Fruit fly (Drosophila melanogaster) whole organism, wandering third instar larva: ENCODE results near the gene CG13077.

Experiments used
- Abd-B ChIP-seq: fragments of >200 bp; optimal IDR thresholded peaks from 2 replicates; lab custom pipeline; 2017; ENCODE audit warnings: missing biosample characterization, missing genetic modification characterization
- CG32264 ChIP-seq: fragments of 200-800 bp; sonication (Bioruptor generic); optimal IDR thresholded peaks from 2 replicates; lab custom pipeline; 2016; ENCODE audit warnings: missing biosample characterization, missing genetic modification characterization
- CG9705 ChIP-seq: fragments of 200-800 bp; sonication (Bioruptor generic); optimal IDR thresholded peaks from 2 replicates; lab custom pipeline; 2018; ENCODE audit warnings: missing biosample characterization, mild to moderate bottlenecking, missing genetic modification characterization
- CrebA ChIP-seq: fragments of 200-800 bp; sonication (Bioruptor generic); optimal IDR thresholded peaks from 2 replicates; lab custom pipeline; 2016; ENCODE audit warnings: missing biosample characterization, mild to moderate bottlenecking, missing genetic modification characterization, borderline replicate concordance
- Dif ChIP-seq: fragments of 200-275, 200-300 bp; sonication (Bioruptor generic); optimal IDR thresholded peaks from 2 replicates; lab custom pipeline; 2018; ENCODE audit warnings: missing biosample characterization, missing genetic modification characterization; ENCODE audit not compliant: partially characterized antibody
- GATAd ChIP-seq: sonication (Bioruptor generic); optimal IDR thresholded peaks from 2 replicates; lab custom pipeline; 2016; ENCODE audit warnings: missing biosample characterization, missing genetic modification characterization
- HLH106 ChIP-seq: fragments of 200-800 bp; optimal IDR thresholded peaks from 3 replicates; lab custom pipeline; 2019; ENCODE audit warnings: missing biosample characterization, mild to moderate bottlenecking, missing genetic modification characterization, moderate library complexity
- Hnf4 ChIP-seq: fragments of 200-800 bp; sonication (Bioruptor generic); optimal IDR thresholded peaks from 2 replicates; lab custom pipeline; 2016; ENCODE audit warnings: missing biosample characterization, mild to moderate bottlenecking, missing genetic modification characterization
- Hr78 ChIP-seq: fragments of >200 bp; optimal IDR thresholded peaks from 2 replicates; lab custom pipeline; 2017; ENCODE audit warnings: missing biosample characterization, missing genetic modification characterization
- Hr83 ChIP-seq: fragments of 200-300 bp; sonication (Bioruptor generic); optimal IDR thresholded peaks from 2 replicates; lab custom pipeline; 2016; ENCODE audit warnings: missing biosample characterization, mild to moderate bottlenecking, missing genetic modification characterization, moderate library complexity; ENCODE audit not compliant: poor library complexity, severe bottlenecking
- Jra ChIP-seq: sonication (Bioruptor generic); optimal IDR thresholded peaks from 2 replicates; lab custom pipeline; 2016; ENCODE audit warnings: missing biosample characterization, missing genetic modification characterization
- Mio ChIP-seq: sonication (Bioruptor generic); optimal IDR thresholded peaks from 2 replicates; lab custom pipeline; 2016; ENCODE audit warnings: missing biosample characterization, missing genetic modification characterization
- Myc ChIP-seq: fragments of >200 bp; optimal IDR thresholded peaks from 2 replicates; lab custom pipeline; 2017
- N ChIP-seq: fragments of >200 bp; optimal IDR thresholded peaks from 2 replicates; lab custom pipeline; 2018; ENCODE audit warnings: missing biosample characterization, missing external identifiers, missing genetic modification characterization
- OdsH ChIP-seq: fragments of 200-800 bp; sonication (Bioruptor generic); optimal IDR thresholded peaks from 2 replicates; lab custom pipeline; 2016; ENCODE audit warnings: missing biosample characterization, mild to moderate bottlenecking, missing genetic modification characterization
- Rel ChIP-seq, 2 experiments: fragments of 200-800 bp; sonication (Bioruptor generic) in 1 of 2; optimal IDR thresholded peaks; 2 replicates in 1 of 2; 3 replicates in 1 of 2; lab custom pipeline; 2016 to 2019; ENCODE audit warnings: mild to moderate bottlenecking in 2 of 2, missing biosample characterization in 2 of 2, missing genetic modification characterization in 2 of 2, moderate library complexity in 1 of 2
- Sp1 ChIP-seq: fragments of 200-800 bp; sonication (Bioruptor generic); optimal IDR thresholded peaks from 3 replicates; lab custom pipeline; 2019; ENCODE audit warnings: missing biosample characterization, mild to moderate bottlenecking, missing genetic modification characterization, moderate library complexity
- br ChIP-seq: fragments of 200-800 bp; sonication (Bioruptor generic); optimal IDR thresholded peaks from 2 replicates; lab custom pipeline; 2016; ENCODE audit warnings: missing biosample characterization, missing genetic modification characterization
- brk ChIP-seq: fragments of 200-800 bp; sonication (Bioruptor generic); optimal IDR thresholded peaks from 2 replicates; lab custom pipeline; 2016; ENCODE audit warnings: missing biosample characterization, mild to moderate bottlenecking, missing genetic modification characterization
- dl ChIP-seq, 2 experiments: fragments of 175-275, 200-275 bp in 1 of 2; fragments of 200-275 bp in 1 of 2; sonication (Bioruptor generic); optimal IDR thresholded peaks; lab custom pipeline; 2018; ENCODE audit warnings: mild to moderate bottlenecking in 2 of 2, missing biosample characterization in 2 of 2, missing genetic modification characterization in 2 of 2, moderate library complexity in 2 of 2; ENCODE audit not compliant: partially characterized antibody in 2 of 2, insufficient read depth in 1 of 2
- dmrt93B ChIP-seq: fragments of 200-800 bp; sonication (Bioruptor generic); optimal IDR thresholded peaks from 2 replicates; lab custom pipeline; 2018; ENCODE audit warnings: missing biosample characterization, mild to moderate bottlenecking, missing genetic modification characterization
- dsf ChIP-seq: sonication (Bioruptor generic); optimal IDR thresholded peaks from 2 replicates; lab custom pipeline; 2016; ENCODE audit warnings: missing biosample characterization, missing genetic modification characterization, borderline replicate concordance
- ey ChIP-seq: fragments of 200-800 bp; sonication (Bioruptor generic); optimal IDR thresholded peaks from 2 replicates; lab custom pipeline; 2016; ENCODE audit warnings: missing biosample characterization, missing genetic modification characterization
- foxo ChIP-seq, 2 experiments: fragments of 200-800 bp; sonication (Bioruptor generic); optimal IDR thresholded peaks; 2 replicates in 1 of 2; 3 replicates in 1 of 2; lab custom pipeline; 2016 to 2017; ENCODE audit warnings: missing biosample characterization in 2 of 2, missing genetic modification characterization in 2 of 2
- fru ChIP-seq: fragments of 200-800 bp; sonication (Bioruptor generic); optimal IDR thresholded peaks from 3 replicates; lab custom pipeline; 2016; ENCODE audit warnings: missing biosample characterization, mild to moderate bottlenecking, missing genetic modification characterization
- h ChIP-seq: fragments of 200-800 bp; sonication (Bioruptor generic); optimal IDR thresholded peaks from 3 replicates; lab custom pipeline; 2016; ENCODE audit warnings: missing biosample characterization, mild to moderate bottlenecking, missing genetic modification characterization
- jim ChIP-seq: fragments of 175-275, 200-325 bp; sonication (Bioruptor generic); optimal IDR thresholded peaks from 2 replicates; lab custom pipeline; 2016; ENCODE audit warnings: missing biosample characterization, mild to moderate bottlenecking, missing genetic modification characterization
- lola ChIP-seq: fragments of >200 bp; optimal IDR thresholded peaks from 2 replicates; lab custom pipeline; 2017; ENCODE audit warnings: missing biosample characterization, missing genetic modification characterization
- pan ChIP-seq: fragments of >200 bp; optimal IDR thresholded peaks from 2 replicates; lab custom pipeline; 2017
- psq ChIP-seq: fragments of 200-800 bp; sonication (Bioruptor generic); optimal IDR thresholded peaks from 3 replicates; lab custom pipeline; 2017; ENCODE audit warnings: missing biosample characterization, mild to moderate bottlenecking, missing genetic modification characterization, moderate library complexity
- rgr ChIP-seq: fragments of 200-800 bp; sonication (Bioruptor generic); optimal IDR thresholded peaks from 3 replicates; lab custom pipeline; 2016; ENCODE audit warnings: missing biosample characterization, mild to moderate bottlenecking, missing genetic modification characterization
- sage ChIP-seq: fragments of 200-800 bp; sonication (Bioruptor generic); optimal IDR thresholded peaks from 2 replicates; lab custom pipeline; 2016; ENCODE audit warnings: missing biosample characterization, mild to moderate bottlenecking, missing genetic modification characterization
- sv ChIP-seq: fragments of 200-800 bp; sonication (Bioruptor generic); optimal IDR thresholded peaks from 3 replicates; lab custom pipeline; 2016; ENCODE audit warnings: missing biosample characterization, missing genetic modification characterization
- tai ChIP-seq: sonication (Bioruptor generic); optimal IDR thresholded peaks from 2 replicates; lab custom pipeline; 2016; ENCODE audit warnings: missing biosample characterization, missing genetic modification characterization
- usp ChIP-seq: fragments of >200 bp; optimal IDR thresholded peaks from 2 replicates; lab custom pipeline; 2017; ENCODE audit warnings: missing biosample characterization, missing genetic modification characterization
- woc ChIP-seq: sonication (Bioruptor generic); optimal IDR thresholded peaks from 2 replicates; lab custom pipeline; 2016; ENCODE audit warnings: missing biosample characterization, mild to moderate bottlenecking, missing genetic modification characterization

CG13077 gene

DNA sequence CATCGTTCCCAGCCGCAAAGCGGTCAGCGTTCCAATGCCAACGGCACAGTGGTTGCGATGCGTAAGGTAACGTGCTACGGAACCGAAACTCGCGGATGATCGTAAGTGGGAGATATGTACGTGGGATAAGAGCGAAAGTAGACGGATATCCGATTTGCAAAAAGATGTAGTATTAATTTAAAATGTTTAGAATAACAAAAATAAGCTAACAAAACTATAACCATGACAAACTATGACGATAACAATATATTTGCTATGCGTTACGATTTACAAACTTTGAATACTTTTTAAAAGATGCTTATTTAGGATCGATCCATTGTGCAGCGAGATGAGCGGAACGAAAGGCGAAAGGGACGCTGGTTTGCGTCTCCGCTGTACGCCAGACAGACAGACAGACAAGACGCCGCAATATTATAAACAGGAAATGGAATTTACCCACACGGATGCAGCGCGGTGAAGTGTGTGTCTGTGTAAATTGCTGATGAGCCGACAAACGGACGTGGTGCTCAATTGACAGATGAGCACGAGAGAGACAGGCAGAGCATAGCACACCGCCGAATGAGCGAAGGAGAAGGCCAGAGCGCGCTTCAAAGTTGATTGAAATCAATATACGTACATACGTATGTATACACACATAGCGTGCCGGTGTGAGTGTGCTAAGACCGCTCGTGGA, 10.1 kb downstream of the CG13077 start (continued):
- TF ChIP-seq CG9705 (GFP tag; lab: Kevin White, UChicago) (peak; percentile 86), usp (GFP tag; lab: Kevin White, UChicago) (no peak), GATAd (GFP tag; lab: Kevin White, UChicago) (no peak), Sp1 (GFP tag; lab: Kevin White, UChicago) (peak; percentile 95), OdsH (peak; percentile 92), sv (peak; percentile 96), Hnf4 (GFP tag; lab: Kevin White, UChicago) (peak; percentile 88), lola (GFP tag; lab: Kevin White, UChicago) (no peak), sage (GFP tag; lab: Kevin White, UChicago) (peak; percentile 73), dsf (GFP tag; lab: Kevin White, UChicago) (peak; percentile 72)

DNA sequence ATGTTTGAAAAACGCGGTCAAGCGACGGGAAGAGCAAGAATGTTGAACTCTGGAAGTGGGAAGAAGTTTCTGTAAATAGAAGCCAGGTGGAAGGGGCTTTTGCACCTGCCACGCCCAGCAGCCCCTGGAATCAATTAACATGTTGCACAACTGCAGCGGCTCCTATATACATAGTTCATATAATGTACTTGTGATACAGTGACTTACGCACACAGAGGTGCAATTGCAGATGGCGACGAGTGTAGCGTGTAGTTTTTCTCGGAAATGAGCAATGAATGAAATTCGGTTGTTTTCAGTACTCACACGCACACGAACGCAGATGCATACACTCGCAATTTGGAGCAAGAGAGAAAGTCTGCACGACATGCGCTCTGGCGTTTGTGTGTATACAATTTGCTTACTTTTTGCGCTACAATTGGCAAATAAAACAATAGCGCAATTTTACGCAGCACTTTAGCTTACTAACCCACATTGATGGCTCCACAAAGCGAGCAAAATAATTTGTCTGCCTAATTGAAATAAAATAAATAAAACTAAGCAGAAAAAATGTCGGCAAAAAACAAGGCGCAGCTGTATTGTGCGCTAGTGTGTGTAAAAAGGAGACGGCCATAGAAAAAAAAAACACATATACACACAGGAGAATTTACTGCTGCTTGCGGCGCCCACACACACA, 10.8 kb downstream of the CG13077 start:
- peak; percentile 5 for TF ChIP-seq h
- TF ChIP-seq br (GFP tag; lab: Kevin White, UChicago), result peak; percentile 15
- no peak for TF ChIP-seq Hnf4 (GFP tag; lab: Kevin White, UChicago)
- TF ChIP-seq Hr78, result peak; percentile 71
- peak; percentile 85 for TF ChIP-seq N (GFP tag; lab: Kevin White, UChicago)
- peak; percentile 28 for TF ChIP-seq Abd-B (GFP tag; lab: Kevin White, UChicago)
- no peak for TF ChIP-seq dmrt93B

DNA sequence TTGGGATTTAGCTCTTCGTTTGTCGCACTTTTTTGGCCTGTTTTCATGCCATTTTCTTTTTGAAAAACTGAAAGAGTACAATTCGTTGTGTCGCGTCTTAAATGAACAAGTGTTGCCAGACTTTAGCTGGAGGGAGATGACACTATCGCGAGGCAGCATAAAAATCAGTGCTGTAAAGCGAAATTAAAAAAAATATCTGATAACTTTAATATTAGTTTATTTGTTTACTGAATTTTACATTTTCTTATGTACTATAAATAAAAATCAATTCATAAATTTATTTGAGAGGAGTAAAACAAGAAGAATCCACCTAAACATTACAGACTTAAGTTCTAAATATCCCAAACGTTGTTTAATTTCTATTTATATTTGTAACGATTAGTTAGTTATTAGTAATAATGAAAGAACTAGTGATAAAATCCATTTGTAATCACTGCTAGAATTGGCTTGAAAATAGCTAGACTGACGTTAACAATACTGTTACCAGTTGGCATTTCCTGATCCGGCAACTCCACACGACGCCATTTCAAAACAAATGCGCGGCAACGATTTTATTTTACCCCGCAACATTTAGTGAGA, 11.6 kb downstream of the CG13077 start, which contains the start of the genes spi and msb1l:
Gene spi (minus strand): TSS at position 129 of the 579 bp plus-strand sequence.
Gene msb1l (plus strand): TSS at position 515 of the 579 bp plus-strand sequence.
- TF ChIP-seq foxo (GFP tag; optimal IDR thresholded peaks at IDR 0.05; lab: Kevin White, UChicago) (peak in 1 of 2 experiments; percentile 69), jim (GFP tag; lab: Kevin White, UChicago) (no peak), fru (GFP tag; lab: Kevin White, UChicago) (no peak), Myc (lab: Kevin White, UChicago) (peak; percentile 75), Mio (GFP tag; lab: Kevin White, UChicago) (no peak), Jra (GFP tag; lab: Kevin White, UChicago) (peak; percentile 2), pan (lab: Kevin White, UChicago) (no peak), sv (no peak), CG9705 (GFP tag; lab: Kevin White, UChicago) (peak; percentile 3), dsf (GFP tag; lab: Kevin White, UChicago) (peak; percentile 44), dl (GFP tag; optimal IDR thresholded peaks at IDR 0.05; lab: Kevin White, UChicago; ENCODE audit: insufficient read depth in 1 of 2, partially characterized antibody in 2 of 2) (no peak), rgr (peak; percentile 48), dmrt93B (peak; percentile 20), sage (GFP tag; lab: Kevin White, UChicago) (no peak), CG32264 (GFP tag; lab: Kevin White, UChicago) (no peak), woc (GFP tag; lab: Kevin White, UChicago) (peak; percentile 61), h (peak; percentile 60), HLH106 (tag; lab: Kevin White, UChicago) (peak; percentile 72), Abd-B (GFP tag; lab: Kevin White, UChicago) (no peak), psq (GFP tag; lab: Kevin White, UChicago) (peak; percentile 36), ey (peak; percentile 23), Hr83 (GFP tag; lab: Kevin White, UChicago) (peak; percentile 39), Sp1 (GFP tag; lab: Kevin White, UChicago) (peak; percentile 41), N (GFP tag; lab: Kevin White, UChicago) (no peak), GATAd (GFP tag; lab: Kevin White, UChicago) (no peak), br (GFP tag; lab: Kevin White, UChicago) (no peak), brk (GFP tag; lab: Kevin White, UChicago) (no peak), CrebA (GFP tag; lab: Kevin White, UChicago) (no peak), Rel (GFP tag; optimal IDR thresholded peaks at IDR 0.05; lab: Kevin White, UChicago) (no peak), Rel (tag; optimal IDR thresholded peaks at IDR 0.05; lab: Kevin White, UChicago) (no peak), tai (GFP tag; lab: Kevin White, UChicago) (no peak), OdsH (peak; percentile 16), usp (GFP tag; lab: Kevin White, UChicago) (no peak), Dif (GFP tag; lab: Kevin White, UChicago) (no peak), lola (GFP tag; lab: Kevin White, UChicago) (no peak)
